Worm (Caenorhabditis elegans): ENCODE measurements around the gene srw-130.

Gene srw-130

DNA sequence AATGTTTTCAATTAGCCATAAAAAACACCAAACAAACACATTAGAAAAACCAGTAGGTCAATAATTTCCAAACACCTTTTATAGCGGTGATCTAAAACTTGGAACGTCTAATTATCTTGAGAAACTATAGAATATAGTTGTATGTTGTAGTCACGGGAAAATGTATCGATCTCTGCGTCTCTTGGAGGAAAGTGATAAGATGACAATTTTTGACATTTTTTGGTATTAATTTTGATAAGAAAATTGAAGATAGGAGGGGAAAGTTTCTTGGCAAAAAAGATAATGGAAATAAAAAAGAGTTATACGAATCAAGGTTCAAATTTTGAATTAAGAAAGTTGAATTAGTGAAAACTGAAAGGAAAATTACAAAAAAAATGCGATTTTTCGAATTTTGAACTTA, 43.0 kb downstream of the srw-130 start (continued):
- TF ChIP-seq arid-1 (GFP tag; conservative IDR thresholded peaks at IDR 0.05) (no peak), lin-15B (tag; optimal IDR thresholded peaks at IDR 0.05) (no peak), zip-11 (GFP tag; IDR thresholded peaks at IDR 0.05) (no peak), rbr-2 (tag; optimal IDR thresholded peaks at IDR 0.05) (no peak), nhr-111 (GFP tag; optimal IDR thresholded peaks at IDR 0.05) (no peak), F49E8.2 (tag; optimal IDR thresholded peaks at IDR 0.05; ENCODE audit: borderline replicate concordance) (no peak), ces-1 (GFP tag; optimal IDR thresholded peaks at IDR 0.05) (no peak), Y48G9A.11 (GFP tag; IDR thresholded peaks at IDR 0.05) (no peak), cey-2 (tag; optimal IDR thresholded peaks at IDR 0.05; ENCODE audit: borderline replicate concordance, insufficient read depth) (no peak), gei-8 (GFP tag; optimal IDR thresholded peaks at IDR 0.05) (no peak), madf-9 (GFP tag; conservative IDR thresholded peaks at IDR 0.05) (no peak), ceh-32 (tag; optimal IDR thresholded peaks at IDR 0.05; ENCODE audit: poor library complexity) (no peak), Y105C5A.15 (GFP tag; IDR thresholded peaks at IDR 0.05) (no peak), mxl-3 (GFP tag; optimal IDR thresholded peaks at IDR 0.05) (no peak), unc-130 (GFP tag; optimal IDR thresholded peaks at IDR 0.05) (no peak), mxl-2 (GFP tag; conservative IDR thresholded peaks at IDR 0.05) (no peak), unc-39 (tag; optimal IDR thresholded peaks at IDR 0.05) (no peak), set-16 (GFP tag; IDR thresholded peaks at IDR 0.05) (no peak), zfp-2 (tag; optimal IDR thresholded peaks at IDR 0.05) (no peak), snpc-1.2 (GFP tag; IDR thresholded peaks at IDR 0.05) (no peak), ztf-11 (tag; optimal IDR thresholded peaks at IDR 0.05) (no peak), dmd-8 (GFP tag; IDR thresholded peaks at IDR 0.05) (no peak)

- no peak for TF ChIP-seq R02D3.7 (tag; optimal IDR thresholded peaks at IDR 0.05)
- no peak for TF ChIP-seq nhr-25 (tag; optimal IDR thresholded peaks at IDR 0.05; ENCODE audit: borderline replicate concordance, insufficient read depth)
Measured at ce11 chrV:3502038-3502437, 46.7 kb downstream of the srw-130 start, which contains the start of the genes C07G3.8 and C07G3.10. TSS of gene C07G3.8 (minus strand) at chrV:3502138. TSS of gene C07G3.10 (plus strand) at chrV:3502307.

Data from whole organism, L4 larva.